Worm (Caenorhabditis elegans) whole organism, late embryonic: ENCODE data around the gene AC3.12.

Source experiments
- ama-1 ChIP-seq: fragments of 150-350 bp; optimal IDR thresholded peaks from 2 replicates; lab custom pipeline; 2014
- ceh-45 ChIP-seq: fragments of 200-800 bp; sonication (Bioruptor generic); IDR thresholded peaks from 2 replicates; pipeline ENCODE4 v1.3.6; 2022; ENCODE audit warnings: missing genetic modification reagents, missing genetic modification characterization, missing compliant biosample characterization
- che-1 ChIP-seq: sonication (generic microtip); optimal IDR thresholded peaks from 2 replicates; lab custom pipeline; 2016; ENCODE audit warnings: mild to moderate bottlenecking, missing genetic modification characterization, missing compliant biosample characterization
- nhr-232 ChIP-seq: sonication (generic microtip); optimal IDR thresholded peaks from 2 replicates; lab custom pipeline; 2016; ENCODE audit warnings: missing genetic modification characterization, missing compliant biosample characterization
- pqm-1 ChIP-seq: sonication (generic microtip); optimal IDR thresholded peaks from 2 replicates; lab custom pipeline; 2016; ENCODE audit warnings: missing genetic modification characterization, missing compliant biosample characterization
- ref-2 ChIP-seq: sonication (generic microtip); optimal IDR thresholded peaks from 2 replicates; lab custom pipeline; 2016; ENCODE audit warnings: missing genetic modification characterization, missing compliant biosample characterization
- rnt-1 ChIP-seq: sonication (generic microtip); optimal IDR thresholded peaks from 2 replicates; lab custom pipeline; 2016; ENCODE audit warnings: missing genetic modification characterization, missing compliant biosample characterization
- unc-55 ChIP-seq: sonication (generic microtip); optimal IDR thresholded peaks from 2 replicates; lab custom pipeline; 2017; ENCODE audit warnings: missing biosample characterization, missing genetic modification reagents, missing genetic modification characterization

ce11 chrV:10426253-10426652 lies 47.1 kb upstream of the AC3.12 start, which contains the start of gene apc-10:
- no peak for TF ChIP-seq ama-1 (lab: Kevin White, UChicago)
- TF ChIP-seq che-1 (tag; lab: Kevin White, UChicago) = no peak
- no peak for TF ChIP-seq rnt-1 (tag; lab: Kevin White, UChicago)
- TF ChIP-seq nhr-232 (tag; lab: Kevin White, UChicago) = no peak
- no peak for TF ChIP-seq ref-2 (tag; lab: Kevin White, UChicago)
- no peak for TF ChIP-seq pqm-1 (tag; lab: Kevin White, UChicago)
- no peak for TF ChIP-seq unc-55 (GFP tag; lab: Kevin White, UChicago)
- no peak for TF ChIP-seq ceh-45 (GFP tag; lab: Robert Waterston, UW)
